Fruit fly (Drosophila melanogaster) whole organism, embryonic: ENCODE results near the gene Paics.

Source experiments
- Asciz ChIP-seq: fragments of 200-800 bp; sonication (Bioruptor generic); optimal IDR thresholded peaks from 2 replicates; lab custom pipeline; 2017; ENCODE audit warnings: missing biosample characterization, mild to moderate bottlenecking, missing genetic modification characterization, missing genetic modification reagents
- Atf3 ChIP-seq: fragments of 200-800 bp; sonication (Bioruptor generic); optimal IDR thresholded peaks from 3 replicates; lab custom pipeline; 2016; ENCODE audit warnings: missing biosample characterization, missing genetic modification characterization
- Awh ChIP-seq: fragments of 200-800 bp; sonication (Bioruptor generic); IDR thresholded peaks from 2 replicates; pipeline ENCODE4, ENCODE4 v1.3.6; 2022; ENCODE audit warnings: missing biosample characterization, missing genetic modification characterization
- BtbVII ChIP-seq: fragments of 200-800 bp; sonication (Bioruptor generic); optimal IDR thresholded peaks from 3 replicates; lab custom pipeline; 2017; ENCODE audit warnings: missing biosample characterization, mild to moderate bottlenecking, missing genetic modification characterization
- CG12236 ChIP-seq: fragments of 200-800 bp; sonication (Bioruptor generic); optimal IDR thresholded peaks from 2 replicates; lab custom pipeline; 2016; ENCODE audit warnings: missing biosample characterization, missing genetic modification characterization
- CG13624 ChIP-seq: fragments of 200-800 bp; sonication (Bioruptor generic); optimal IDR thresholded peaks from 2 replicates; lab custom pipeline; 2016; ENCODE audit warnings: missing biosample characterization, missing genetic modification characterization
- CG1602 ChIP-seq: fragments of 200-800 bp; sonication (Bioruptor generic); optimal IDR thresholded peaks from 3 replicates; lab custom pipeline; 2016; ENCODE audit warnings: missing biosample characterization, missing genetic modification characterization
- CG18599 ChIP-seq: fragments of 200-800 bp; sonication (Bioruptor generic); optimal IDR thresholded peaks from 3 replicates; lab custom pipeline; 2017; ENCODE audit warnings: missing biosample characterization, missing genetic modification characterization, mild to moderate bottlenecking, moderate library complexity, missing genetic modification reagents
- CG2678 ChIP-seq: fragments of 200-800 bp; sonication (Bioruptor generic); optimal IDR thresholded peaks from 3 replicates; lab custom pipeline; 2019; ENCODE audit warnings: missing biosample characterization, mild to moderate bottlenecking, missing genetic modification characterization, moderate library complexity
- CG33557 ChIP-seq: fragments of 200-800 bp; sonication (Bioruptor generic); optimal IDR thresholded peaks from 2 replicates; lab custom pipeline; 2019; ENCODE audit warnings: missing biosample characterization, mild to moderate bottlenecking, missing genetic modification characterization, moderate library complexity
- CG4424 ChIP-seq: fragments of 200-800 bp; sonication (Bioruptor generic); optimal IDR thresholded peaks from 3 replicates; lab custom pipeline; 2016; ENCODE audit warnings: missing biosample characterization, missing genetic modification characterization
- CG5953 ChIP-seq: fragments of 200-800 bp; sonication (Bioruptor generic); IDR thresholded peaks from 2 replicates; pipeline ENCODE4 v1.3.6; 2022; ENCODE audit warnings: missing biosample characterization, missing genetic modification characterization
- CG6254 ChIP-seq: fragments of 200-800 bp; sonication (Bioruptor generic); optimal IDR thresholded peaks from 3 replicates; lab custom pipeline; 2017; ENCODE audit warnings: mild to moderate bottlenecking, missing biosample characterization, missing genetic modification reagents, missing genetic modification characterization
- CG6689 ChIP-seq: fragments of 200-800 bp; sonication (Bioruptor generic); IDR thresholded peaks from 2 replicates; pipeline ENCODE4 v1.3.6; 2022; ENCODE audit warnings: missing biosample characterization, missing genetic modification characterization
- CG7271 ChIP-seq: fragments of 200-800 bp; sonication (Bioruptor generic); optimal IDR thresholded peaks from 2 replicates; lab custom pipeline; 2018; ENCODE audit warnings: missing biosample characterization, mild to moderate bottlenecking, missing genetic modification characterization, moderate library complexity
- CG7556 ChIP-seq: fragments of 200-800 bp; sonication (Bioruptor generic); optimal IDR thresholded peaks from 2 replicates; lab custom pipeline; 2017; ENCODE audit warnings: missing biosample characterization, mild to moderate bottlenecking, missing genetic modification characterization
- CG7839 ChIP-seq: fragments of 200-800 bp; sonication (Bioruptor generic); optimal IDR thresholded peaks from 3 replicates; lab custom pipeline; 2018; ENCODE audit warnings: missing biosample characterization, mild to moderate bottlenecking, missing genetic modification characterization, moderate library complexity
- CG8281 ChIP-seq: fragments of 200-800 bp; sonication (Bioruptor generic); optimal IDR thresholded peaks from 2 replicates; lab custom pipeline; 2018; ENCODE audit warnings: missing biosample characterization, mild to moderate bottlenecking, missing genetic modification characterization, moderate library complexity
- CG9727 ChIP-seq: fragments of 200-800 bp; sonication (Bioruptor generic); optimal IDR thresholded peaks from 3 replicates; lab custom pipeline; 2017; ENCODE audit warnings: missing biosample characterization, mild to moderate bottlenecking, missing genetic modification characterization
- Dref ChIP-seq: fragments of 200-800 bp; sonication (Bioruptor generic); IDR thresholded peaks from 2 replicates; pipeline ENCODE4 v1.3.6; 2022; ENCODE audit warnings: missing biosample characterization, missing genetic modification characterization
- E2f1 ChIP-seq: fragments of 200-800 bp; sonication (Bioruptor generic); IDR thresholded peaks from 2 replicates; pipeline ENCODE4 v1.3.6; 2022; ENCODE audit warnings: missing biosample characterization, missing genetic modification characterization
- Hr51 ChIP-seq, 2 experiments: fragments of 200-800 bp; sonication (Bioruptor generic); optimal IDR thresholded peaks; 2 replicates in 1 of 2; 3 replicates in 1 of 2; lab custom pipeline; 2016 to 2018; ENCODE audit warnings: missing biosample characterization in 2 of 2, missing genetic modification characterization in 2 of 2, mild to moderate bottlenecking in 1 of 2, moderate library complexity in 1 of 2
- Hsf ChIP-seq: fragments of 200-800 bp; sonication (Bioruptor generic); optimal IDR thresholded peaks from 3 replicates; lab custom pipeline; 2016; ENCODE audit warnings: missing biosample characterization, missing genetic modification characterization
- Nf-YB ChIP-seq: fragments of 200-800 bp; sonication (Bioruptor generic); optimal IDR thresholded peaks from 3 replicates; lab custom pipeline; 2019; ENCODE audit warnings: missing biosample characterization, mild to moderate bottlenecking, missing genetic modification characterization, moderate library complexity
- Nf-YC ChIP-seq: fragments of 200-800 bp; optimal IDR thresholded peaks from 3 replicates; lab custom pipeline; 2019; ENCODE audit warnings: missing biosample characterization, mild to moderate bottlenecking, missing genetic modification characterization, moderate library complexity
- Oli ChIP-seq: fragments of 200-800 bp; sonication (Bioruptor generic); optimal IDR thresholded peaks from 2 replicates; lab custom pipeline; 2018; ENCODE audit warnings: missing biosample characterization, mild to moderate bottlenecking, missing genetic modification characterization, moderate library complexity
- Usf ChIP-seq: fragments of 200-800 bp; sonication (Bioruptor generic); optimal IDR thresholded peaks from 2 replicates; lab custom pipeline; 2017; ENCODE audit warnings: missing genotype, missing biosample characterization, missing genetic modification characterization
- al ChIP-seq: fragments of 200-800 bp; sonication (Bioruptor generic); IDR thresholded peaks from 2 replicates; pipeline ENCODE4 v1.3.6; 2022; ENCODE audit warnings: missing biosample characterization, missing genetic modification characterization
- ara ChIP-seq: fragments of 200-800 bp; sonication (Bioruptor generic); IDR thresholded peaks from 2 replicates; pipeline ENCODE4 v1.3.6; 2022; ENCODE audit warnings: missing biosample characterization, missing genetic modification characterization
- ato ChIP-seq: fragments of 200-800 bp; sonication (Bioruptor generic); IDR thresholded peaks from 2 replicates; pipeline ENCODE4 v1.3.6; 2022; ENCODE audit warnings: missing biosample characterization, missing genetic modification characterization; ENCODE audit not compliant: partially characterized antibody
- crol ChIP-seq: fragments of 200-800 bp; sonication (Bioruptor generic); IDR thresholded peaks from 2 replicates; pipeline ENCODE4 v1.3.6; 2022; ENCODE audit warnings: missing biosample characterization, missing genetic modification characterization
- dysf ChIP-seq: fragments of 200-800 bp; sonication (Bioruptor generic); IDR thresholded peaks from 3 replicates; pipeline ENCODE4 v1.3.6; 2022; ENCODE audit warnings: missing biosample characterization, missing genetic modification characterization
- gsb ChIP-seq: fragments of 200-800 bp; sonication (Bioruptor generic); IDR thresholded peaks from 2 replicates; pipeline ENCODE4 v1.3.6; 2022; ENCODE audit warnings: missing biosample characterization, missing genetic modification characterization
- h ChIP-seq: fragments of >200 bp; optimal IDR thresholded peaks from 2 replicates; lab custom pipeline; 2017
- hb ChIP-seq: fragments of 200-800 bp; sonication (Bioruptor generic); IDR thresholded peaks from 3 replicates; pipeline ENCODE4 v1.3.6; 2022; ENCODE audit warnings: missing biosample characterization, missing genetic modification characterization; ENCODE audit not compliant: partially characterized antibody
- her ChIP-seq: fragments of 200-800 bp; sonication (Bioruptor generic); optimal IDR thresholded peaks from 2 replicates; lab custom pipeline; 2016; ENCODE audit warnings: missing biosample characterization, missing genetic modification characterization
- ind ChIP-seq: fragments of 200-800 bp; sonication (Bioruptor generic); optimal IDR thresholded peaks from 3 replicates; lab custom pipeline; 2016; ENCODE audit warnings: missing biosample characterization, missing genetic modification characterization
- lab ChIP-seq: fragments of 200-800 bp; sonication (Bioruptor generic); optimal IDR thresholded peaks from 3 replicates; lab custom pipeline; 2017; ENCODE audit warnings: missing biosample characterization, missing genetic modification characterization, mild to moderate bottlenecking, moderate library complexity, missing genetic modification reagents
- nmo ChIP-seq: fragments of 200-800 bp; sonication (Bioruptor generic); optimal IDR thresholded peaks from 2 replicates; lab custom pipeline; 2018; ENCODE audit warnings: missing biosample characterization, mild to moderate bottlenecking, missing genetic modification characterization, moderate library complexity
- pita ChIP-seq: fragments of 200-800 bp; sonication (Bioruptor generic); optimal IDR thresholded peaks from 2 replicates; lab custom pipeline; 2017; ENCODE audit warnings: missing biosample characterization, mild to moderate bottlenecking, missing genetic modification characterization
- sc ChIP-seq, 3 experiments: fragments of >200 bp in 2 of 3; fragments of 200-800 bp in 1 of 3; sonication (Bioruptor generic) in 1 of 3; optimal IDR thresholded peaks; 2 replicates in 2 of 3; 3 replicates in 1 of 3; lab custom pipeline; 2017; ENCODE audit warnings: mild to moderate bottlenecking in 1 of 3, missing biosample characterization in 1 of 3, missing genetic modification characterization in 1 of 3, missing genetic modification reagents in 1 of 3
- sens ChIP-seq: fragments of 200-800 bp; sonication (Bioruptor generic); peaks from one replicate; lab custom pipeline; 2016; ENCODE audit warnings: missing biosample characterization, missing genetic modification characterization
- sens-2 ChIP-seq: fragments of 200-800 bp; sonication (Bioruptor generic); IDR thresholded peaks from 2 replicates; pipeline ENCODE4 v1.3.6; 2022; ENCODE audit warnings: missing biosample characterization, missing genetic modification characterization
- sisA ChIP-seq: fragments of 200-800 bp; sonication (Bioruptor generic); IDR thresholded peaks from 2 replicates; pipeline ENCODE4 v1.3.6; 2022; ENCODE audit warnings: missing biosample characterization, missing genetic modification characterization
- sna ChIP-seq: fragments of 200-800 bp; sonication (Bioruptor generic); IDR thresholded peaks from 2 replicates; pipeline ENCODE4 v1.3.6; 2022; ENCODE audit warnings: missing biosample characterization, missing genetic modification characterization; ENCODE audit not compliant: partially characterized antibody
- tna ChIP-seq: fragments of 200-800 bp; sonication (Bioruptor generic); IDR thresholded peaks from 2 replicates; pipeline ENCODE4 v1.3.6; 2022; ENCODE audit warnings: missing biosample characterization, missing genetic modification characterization; ENCODE audit not compliant: partially characterized antibody
- toy ChIP-seq: fragments of 200-800 bp; sonication (Bioruptor generic); IDR thresholded peaks from 2 replicates; pipeline ENCODE4 v1.3.6; 2022; ENCODE audit warnings: missing biosample characterization, missing genetic modification characterization
- vnd ChIP-seq: fragments of 200-800 bp; sonication (Bioruptor generic); IDR thresholded peaks from 3 replicates; pipeline ENCODE4 v1.3.6; 2022; ENCODE audit warnings: missing biosample characterization, missing genetic modification characterization; ENCODE audit not compliant: partially characterized antibody

Gene Paics

dm6 chrX:12747746-12748710, 12.4 kb downstream of the Paics start:
- TF ChIP-seq CG1602 (GFP tag; lab: Kevin White, UChicago) = peak; percentile 40
- TF ChIP-seq h (lab: Kevin White, UChicago) = no peak
- TF ChIP-seq CG4424 (GFP tag; lab: Kevin White, UChicago) = peak; percentile 53
- no peak for TF ChIP-seq her
- no peak for TF ChIP-seq tna (GFP tag; lab: Robert Waterston, UW)
- peak; percentile 40 for TF ChIP-seq E2f1
- TF ChIP-seq Nf-YC (tag; lab: Kevin White, UChicago) = peak; percentile 30
- TF ChIP-seq Hr51 (GFP tag; optimal IDR thresholded peaks at IDR 0.05; lab: Kevin White, UChicago) = peak in 1 of 2 experiments; percentile 78
- TF ChIP-seq CG33557 (GFP tag; lab: Kevin White, UChicago) = peak; percentile 52
- no peak for TF ChIP-seq hb (GFP tag; lab: Robert Waterston, UW)
- TF ChIP-seq al = no peak
- peak; percentile 86 for TF ChIP-seq nmo
- TF ChIP-seq Awh (GFP tag; lab: Robert Waterston, UW) = no peak
- TF ChIP-seq BtbVII = peak; percentile 10
- TF ChIP-seq CG7556 (GFP tag; lab: Kevin White, UChicago) = peak; percentile 76
- no peak for TF ChIP-seq ato (GFP tag; lab: Robert Waterston, UW)
- TF ChIP-seq sna (GFP tag; lab: Robert Waterston, UW) = no peak
- peak; percentile 79 for TF ChIP-seq CG7839 (tag; lab: Kevin White, UChicago)
- TF ChIP-seq Dref (GFP tag; lab: Robert Waterston, UW) = no peak
- TF ChIP-seq CG18599 (GFP tag; lab: Kevin White, UChicago) = peak; percentile 64
- TF ChIP-seq Nf-YB (GFP tag; lab: Kevin White, UChicago) = peak; percentile 49
- TF ChIP-seq Asciz (GFP tag; lab: Kevin White, UChicago) = peak; percentile 32
- no peak for TF ChIP-seq CG13624 (GFP tag; lab: Kevin White, UChicago)
- TF ChIP-seq Oli (tag; lab: Kevin White, UChicago) = peak; percentile 70
- TF ChIP-seq CG6689 = peak; percentile 54
- no peak for TF ChIP-seq Atf3 (GFP tag; lab: Kevin White, UChicago)
- no peak for TF ChIP-seq vnd (GFP tag; lab: Robert Waterston, UW)
- peak; percentile 82 for TF ChIP-seq crol (GFP tag; lab: Robert Waterston, UW)
- no peak for TF ChIP-seq ara (GFP tag; lab: Robert Waterston, UW)
- peak; percentile 77 for TF ChIP-seq CG9727
- TF ChIP-seq Hsf (GFP tag; lab: Kevin White, UChicago) = peak; percentile 19
- peak; percentile 64 for TF ChIP-seq lab (GFP tag; lab: Kevin White, UChicago)
- TF ChIP-seq CG6254 = peak; percentile 14
- peak; percentile 81 for TF ChIP-seq sens
- TF ChIP-seq CG2678 = peak; percentile 84
- TF ChIP-seq CG8281 = peak; percentile 30
- TF ChIP-seq sc (optimal IDR thresholded peaks at IDR 0.05; lab: Kevin White, UChicago) = no peak
- no peak for TF ChIP-seq sc (GFP tag; optimal IDR thresholded peaks at IDR 0.05; lab: Kevin White, UChicago)
- TF ChIP-seq ind = peak; percentile 33
- TF ChIP-seq Usf (GFP tag; lab: Kevin White, UChicago) = peak; percentile 40
- peak; percentile 86 for TF ChIP-seq CG7271
- no peak for TF ChIP-seq sens-2 (GFP tag; lab: Robert Waterston, UW)
- peak; percentile 45 for TF ChIP-seq sisA (GFP tag; lab: Robert Waterston, UW)
- no peak for TF ChIP-seq CG12236
- no peak for TF ChIP-seq toy (GFP tag; lab: Robert Waterston, UW)
- TF ChIP-seq CG5953 (GFP tag; lab: Robert Waterston, UW) = no peak
- no peak for TF ChIP-seq pita (GFP tag; lab: Kevin White, UChicago)
- peak; percentile 57; the same call in 1 of the 3 replicates for TF ChIP-seq dysf (GFP tag; lab: Robert Waterston, UW)
- TF ChIP-seq gsb (GFP tag; lab: Robert Waterston, UW) = no peak
